Fruit fly (Drosophila melanogaster): ENCODE results near the gene CG17776.

Gene CG17776

DNA sequence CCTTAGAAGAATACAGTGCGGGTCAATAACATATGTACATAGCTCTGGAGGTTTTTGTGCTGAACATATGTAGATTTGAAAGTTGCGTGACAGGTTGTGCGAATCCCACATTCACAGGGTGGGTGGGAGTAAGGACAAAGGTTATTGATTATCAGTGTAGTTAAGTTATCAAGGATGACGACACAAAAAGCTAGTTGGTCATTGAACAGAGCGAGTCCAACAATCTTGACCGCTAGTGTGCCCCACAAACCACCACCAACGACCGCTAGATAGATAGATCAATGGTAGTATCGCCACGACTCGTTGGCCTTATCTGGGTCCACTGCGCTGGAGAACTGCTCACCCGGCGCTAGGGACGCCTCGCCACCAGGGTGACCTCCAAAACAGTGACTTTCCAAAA lies 38.0 kb upstream of the CG17776 start (continued):
- TF ChIP-seq lmd (GFP tag; IDR thresholded peaks at IDR 0.05) (no peak; the same call in 1 of the 2 replicates), CG7745 (tag; optimal IDR thresholded peaks at IDR 0.05) (no peak), nmo (GFP tag; optimal IDR thresholded peaks at IDR 0.05) (no peak), gsb (GFP tag; IDR thresholded peaks at IDR 0.05) (no peak), ci (GFP tag; IDR thresholded peaks at IDR 0.05) (0 out of 3 replicates have a peak, but pooled peaks have one; percentile 46), CG6254 (GFP tag; optimal IDR thresholded peaks at IDR 0.05) (no peak), CG13123 (GFP tag; optimal IDR thresholded peaks at IDR 0.05) (no peak), hkb (optimal IDR thresholded peaks at IDR 0.05) (no peak), hkb (GFP tag; IDR thresholded peaks at IDR 0.05) (peak; percentile 38; the same call in 1 of the 2 replicates), scrt (GFP tag; optimal IDR thresholded peaks at IDR 0.05) (no peak), esg (GFP tag; conservative IDR thresholded peaks at IDR 0.05) (0 out of 2 replicates have a peak, but pooled peaks have one; percentile 23), CG1233 (GFP tag; optimal IDR thresholded peaks at IDR 0.05) (no peak), CG11504 (tag; optimal IDR thresholded peaks at IDR 0.05) (no peak), org-1 (GFP tag; optimal IDR thresholded peaks at IDR 0.05) (peak; percentile 1), pfk (GFP tag; optimal IDR thresholded peaks at IDR 0.05) (no peak), CG3065 (GFP tag; optimal IDR thresholded peaks at IDR 0.05) (no peak), CG34422 (GFP tag; IDR thresholded peaks at IDR 0.05) (0 out of 3 replicates have a peak, but pooled peaks have one; percentile 12), CG16779 (GFP tag; IDR thresholded peaks at IDR 0.05) (no peak), Bgb (GFP tag; IDR thresholded peaks at IDR 0.05; ENCODE audit: partially characterized antibody) (no peak), unpg (GFP tag; optimal IDR thresholded peaks at IDR 0.05) (peak; percentile 35), CG10147 (GFP tag; optimal IDR thresholded peaks at IDR 0.05) (no peak), Adf1 (GFP tag; IDR thresholded peaks at IDR 0.05) (no peak), CG18599 (GFP tag; optimal IDR thresholded peaks at IDR 0.05) (peak; percentile 37), CG10654 (GFP tag; optimal IDR thresholded peaks at IDR 0.05) (no peak), CG8359 (GFP tag; optimal IDR thresholded peaks at IDR 0.05; ENCODE audit: borderline replicate concordance) (no peak), Myb (GFP tag; optimal IDR thresholded peaks at IDR 0.05) (no peak), eyg (GFP tag; optimal IDR thresholded peaks at IDR 0.05) (no peak), ro (GFP tag; IDR thresholded peaks at IDR 0.05) (no peak), stc (GFP tag; IDR thresholded peaks at IDR 0.05) (no peak), CG32772 (GFP tag; IDR thresholded peaks at IDR 0.05) (no peak), CG14667 (GFP tag; IDR thresholded peaks at IDR 0.05) (no peak), Dbx (GFP tag; IDR thresholded peaks at IDR 0.05) (no peak), ems (GFP tag; optimal IDR thresholded peaks at IDR 0.05) (no peak), CG15011 (GFP tag; optimal IDR thresholded peaks at IDR 0.05) (no peak), ssp (GFP tag; IDR thresholded peaks at IDR 0.05) (no peak), al (GFP tag; IDR thresholded peaks at IDR 0.05) (no peak), run (tag; optimal IDR thresholded peaks at IDR 0.05) (no peak), Rfx (GFP tag; IDR thresholded peaks at IDR 0.05) (no peak), CG10979 (tag; optimal IDR thresholded peaks at IDR 0.05) (peak; percentile 20), CG14050 (GFP tag; IDR thresholded peaks at IDR 0.05) (no peak), dmrt99B (tag; optimal IDR thresholded peaks at IDR 0.05) (no peak), sisA (GFP tag; IDR thresholded peaks at IDR 0.05) (no peak), Nf-YA (GFP tag; IDR thresholded peaks at IDR 0.05) (no peak), slbo (GFP tag; IDR thresholded peaks at IDR 0.05) (0 out of 2 replicates have a peak, but pooled peaks have one; percentile 15), CG10565 (GFP tag; optimal IDR thresholded peaks at IDR 0.05) (no peak), CTCF (GFP tag; optimal IDR thresholded peaks at IDR 0.05) (no peak), CG1832 (GFP tag; optimal IDR thresholded peaks at IDR 0.05) (no peak), CG9215 (GFP tag; IDR thresholded peaks at IDR 0.05) (no peak), H15 (GFP tag; IDR thresholded peaks at IDR 0.05) (no peak), CG3995 (GFP tag; optimal IDR thresholded peaks at IDR 0.05) (no peak), insv (GFP tag; optimal IDR thresholded peaks at IDR 0.05) (no peak), hb (GFP tag; IDR thresholded peaks at IDR 0.05; ENCODE audit: partially characterized antibody) (no peak), klu (GFP tag; IDR thresholded peaks at IDR 0.05) (no peak)
